Fruit fly (Drosophila melanogaster): Measurements from ENCODE around the gene CG7857.

The CG7857 gene

DNA sequence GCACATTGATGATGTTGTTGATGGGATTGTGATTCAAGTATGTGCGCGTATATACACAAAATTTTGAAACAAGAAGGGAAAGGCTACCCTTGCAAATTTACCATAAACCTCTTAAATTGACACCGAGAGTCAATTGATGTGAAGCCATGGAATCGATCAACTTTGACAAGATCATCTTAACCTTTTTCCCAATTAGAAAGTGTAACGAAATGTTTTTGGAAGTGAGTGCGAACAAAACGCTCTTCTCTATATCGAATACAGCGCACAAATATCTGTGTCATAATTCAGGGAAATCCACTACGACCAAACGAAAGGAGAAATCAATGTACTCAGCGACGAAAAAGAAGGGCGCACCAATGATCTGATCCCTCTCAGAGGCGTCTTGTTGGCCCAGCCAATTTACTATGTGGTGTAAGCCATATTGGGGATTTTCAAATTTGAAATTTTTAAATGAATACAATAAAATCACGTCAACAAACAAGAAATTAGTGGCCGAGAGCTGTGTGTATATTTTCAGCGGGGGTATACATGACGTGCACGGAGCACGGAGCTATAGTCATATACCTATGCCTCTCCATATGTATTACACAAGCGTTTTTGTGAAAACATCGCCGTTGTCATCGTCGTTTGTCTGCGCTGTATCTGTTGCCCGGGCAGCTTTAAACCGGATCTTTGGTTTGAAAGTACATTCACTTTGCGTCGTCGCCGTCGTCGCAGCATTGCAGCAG, 28.9 kb upstream of the CG7857 start (continued):
- TF ChIP-seq jigr1 (GFP tag; IDR thresholded peaks at IDR 0.05), result no peak
- TF ChIP-seq hkb (optimal IDR thresholded peaks at IDR 0.05), result no peak
- TF ChIP-seq hkb (GFP tag; IDR thresholded peaks at IDR 0.05), result peak; percentile 27; the same call in 1 of the 2 replicates
- TF ChIP-seq CG9932 (GFP tag; IDR thresholded peaks at IDR 0.05), result peak; percentile 46
- no peak for TF ChIP-seq Hr3 (GFP tag; optimal IDR thresholded peaks at IDR 0.05)
- TF ChIP-seq Deaf1 (tag; optimal IDR thresholded peaks at IDR 0.05), result no peak
- peak; percentile 49; the same call in 1 of the 2 replicates for TF ChIP-seq CG1024 (GFP tag; IDR thresholded peaks at IDR 0.05)
- peak; percentile 53 for TF ChIP-seq CG7786 (GFP tag; optimal IDR thresholded peaks at IDR 0.05)
- no peak for TF ChIP-seq fru (optimal IDR thresholded peaks at IDR 0.05)
- peak; percentile 85 for TF ChIP-seq Ets65A (GFP tag)
- TF ChIP-seq otp (GFP tag; IDR thresholded peaks at IDR 0.05), result no peak
- no peak for TF ChIP-seq Usf (GFP tag; optimal IDR thresholded peaks at IDR 0.05)
- no peak for TF ChIP-seq CG42726 (GFP tag; IDR thresholded peaks at IDR 0.05; ENCODE audit: partially characterized antibody)
- TF ChIP-seq Oli (tag; optimal IDR thresholded peaks at IDR 0.05), result peak; percentile 26
- TF ChIP-seq CG14441 (GFP tag; IDR thresholded peaks at IDR 0.05), result peak; percentile 49; the same call in 1 of the 2 replicates
- TF ChIP-seq Stat92E (GFP tag; optimal IDR thresholded peaks at IDR 0.05), result no peak
- no peak for TF ChIP-seq YL-1 (GFP tag; optimal IDR thresholded peaks at IDR 0.05)
- peak; percentile 43 for TF ChIP-seq Rfx (GFP tag; IDR thresholded peaks at IDR 0.05)
- TF ChIP-seq Fer1 (GFP tag; optimal IDR thresholded peaks at IDR 0.05), result peak; percentile 23
- TF ChIP-seq TFAM (GFP tag; optimal IDR thresholded peaks at IDR 0.05), result no peak
- peak; percentile 16 for TF ChIP-seq nerfin-1 (tag; optimal IDR thresholded peaks at IDR 0.05)
- TF ChIP-seq row (GFP tag; IDR thresholded peaks at IDR 0.05), result no peak; the same call in 1 of the 3 replicates
- TF ChIP-seq CG13123 (GFP tag; optimal IDR thresholded peaks at IDR 0.05), result peak; percentile 14
- no peak for TF ChIP-seq psq (GFP tag; optimal IDR thresholded peaks at IDR 0.05)
- TF ChIP-seq ap (GFP tag; IDR thresholded peaks at IDR 0.05), result no peak
- peak; percentile 1 for TF ChIP-seq CG12155 (GFP tag; optimal IDR thresholded peaks at IDR 0.05)
- TF ChIP-seq insv (GFP tag; optimal IDR thresholded peaks at IDR 0.05), result no peak
- TF ChIP-seq B-H1 (GFP tag; IDR thresholded peaks at IDR 0.05), result no peak
- TF ChIP-seq CG18011 (GFP tag; optimal IDR thresholded peaks at IDR 0.05), result no peak
- no peak for TF ChIP-seq CG13296 (GFP tag; optimal IDR thresholded peaks at IDR 0.05)
- no peak for TF ChIP-seq da (GFP tag; optimal IDR thresholded peaks at IDR 0.05)
- TF ChIP-seq CG3838 (GFP tag; optimal IDR thresholded peaks at IDR 0.05), result no peak
- TF ChIP-seq CG3407 (GFP tag; optimal IDR thresholded peaks at IDR 0.05), result peak; percentile 11
- TF ChIP-seq HLHmδ (GFP tag; optimal IDR thresholded peaks at IDR 0.05), result no peak
- no peak; the same call in 1 of the 2 replicates for TF ChIP-seq MBD-R2 (GFP tag; IDR thresholded peaks at IDR 0.05)
- no peak for TF ChIP-seq slou (GFP tag; optimal IDR thresholded peaks at IDR 0.05)
- no peak for TF ChIP-seq CG13287 (GFP tag; IDR thresholded peaks at IDR 0.05; ENCODE audit: partially characterized antibody)
- peak; percentile 34 for TF ChIP-seq Spps (tag; optimal IDR thresholded peaks at IDR 0.05)
- TF ChIP-seq Nf-YC (tag; optimal IDR thresholded peaks at IDR 0.05), result no peak
- no peak for TF ChIP-seq Hr78 (GFP tag; optimal IDR thresholded peaks at IDR 0.05)
- TF ChIP-seq CG11696 (GFP tag; IDR thresholded peaks at IDR 0.05), result peak; percentile 28; the same call in 1 of the 2 replicates
- peak; percentile 11; the same call in 1 of the 2 replicates for TF ChIP-seq CG9215 (GFP tag; IDR thresholded peaks at IDR 0.05)
- no peak for TF ChIP-seq Hsf (GFP tag; optimal IDR thresholded peaks at IDR 0.05)
- TF ChIP-seq CG4617 (GFP tag; optimal IDR thresholded peaks at IDR 0.05; ENCODE audit: borderline replicate concordance), result no peak
- peak; percentile 23 for TF ChIP-seq CG3995 (GFP tag; optimal IDR thresholded peaks at IDR 0.05)
- no peak for TF ChIP-seq CG9609 (GFP tag; optimal IDR thresholded peaks at IDR 0.05)
- peak; percentile 20; the same call in 1 of the 3 replicates for TF ChIP-seq zfh1 (GFP tag; IDR thresholded peaks at IDR 0.05)
- peak; percentile 81 for TF ChIP-seq dmrt99B (tag; optimal IDR thresholded peaks at IDR 0.05)
- no peak for TF ChIP-seq CG14710 (tag; optimal IDR thresholded peaks at IDR 0.05)
- no peak for TF ChIP-seq az2 (GFP tag; optimal IDR thresholded peaks at IDR 0.05)
- no peak for TF ChIP-seq h (optimal IDR thresholded peaks at IDR 0.05)
